Fruit fly (Drosophila melanogaster) whole organism, embryonic: ENCODE measurements around the gene NK7.1.

Experiments used
- Asciz ChIP-seq: fragments of 200-800 bp; sonication (Bioruptor generic); optimal IDR thresholded peaks from 2 replicates; lab custom pipeline; 2017; ENCODE audit warnings: missing biosample characterization, mild to moderate bottlenecking, missing genetic modification characterization, missing genetic modification reagents
- Awh ChIP-seq: fragments of 200-800 bp; sonication (Bioruptor generic); IDR thresholded peaks from 2 replicates; pipeline ENCODE4, ENCODE4 v1.3.6; 2022; ENCODE audit warnings: missing biosample characterization, missing genetic modification characterization
- CG10654 ChIP-seq: fragments of 200-800 bp; sonication (Bioruptor generic); optimal IDR thresholded peaks from 2 replicates; lab custom pipeline; 2016; ENCODE audit warnings: missing biosample characterization, missing genetic modification characterization
- CG12155 ChIP-seq: fragments of 200-800 bp; sonication (Bioruptor generic); optimal IDR thresholded peaks from 3 replicates; lab custom pipeline; 2016; ENCODE audit warnings: missing biosample characterization, missing genetic modification characterization
- CG13775 ChIP-seq: fragments of 200-800 bp; sonication (Bioruptor generic); optimal IDR thresholded peaks from 3 replicates; lab custom pipeline; 2017; ENCODE audit warnings: missing biosample characterization, mild to moderate bottlenecking, missing genetic modification characterization
- CG14014 ChIP-seq: fragments of 200-800 bp; sonication (Bioruptor generic); IDR thresholded peaks from 2 replicates; pipeline ENCODE4 v1.3.6; 2022; ENCODE audit warnings: missing biosample characterization, missing genetic modification characterization
- CG14050 ChIP-seq: fragments of 200-800 bp; sonication (Bioruptor generic); IDR thresholded peaks from 3 replicates; pipeline ENCODE4 v1.3.6; 2022; ENCODE audit warnings: missing biosample characterization, missing genetic modification characterization
- CG14860 ChIP-seq: fragments of 200-800 bp; sonication (Bioruptor generic); IDR thresholded peaks from 3 replicates; pipeline ENCODE4 v1.3.6; 2022; ENCODE audit warnings: missing biosample characterization, missing genetic modification characterization; ENCODE audit not compliant: partially characterized antibody
- CG1647 ChIP-seq: fragments of 200-800 bp; sonication (Bioruptor generic); optimal IDR thresholded peaks from 3 replicates; lab custom pipeline; 2016; ENCODE audit warnings: missing biosample characterization, missing genetic modification characterization
- CG16779 ChIP-seq: fragments of 200-800 bp; sonication (Bioruptor generic); IDR thresholded peaks from 2 replicates; pipeline ENCODE4 v1.3.6; 2022; ENCODE audit warnings: missing biosample characterization, missing genetic modification characterization
- CG16863 ChIP-seq: fragments of 200-800 bp; sonication (Bioruptor generic); optimal IDR thresholded peaks from 3 replicates; lab custom pipeline; 2016; ENCODE audit warnings: missing biosample characterization, missing genetic modification characterization
- CG17361 ChIP-seq: fragments of 200-800 bp; sonication (Bioruptor generic); IDR thresholded peaks from 3 replicates; pipeline ENCODE4 v1.3.6; 2022; ENCODE audit warnings: missing biosample characterization, missing genetic modification characterization
- CG2678 ChIP-seq: fragments of 200-800 bp; sonication (Bioruptor generic); optimal IDR thresholded peaks from 3 replicates; lab custom pipeline; 2019; ENCODE audit warnings: missing biosample characterization, mild to moderate bottlenecking, missing genetic modification characterization, moderate library complexity
- CG32767 ChIP-seq: fragments of 200-800 bp; sonication (Bioruptor generic); IDR thresholded peaks from 2 replicates; pipeline ENCODE4 v1.3.6; 2022; ENCODE audit warnings: missing biosample characterization, missing genetic modification characterization
- CG33213 ChIP-seq: fragments of 200-800 bp; sonication (Bioruptor generic); optimal IDR thresholded peaks from 3 replicates; lab custom pipeline; 2016; ENCODE audit warnings: missing biosample characterization, missing genetic modification characterization
- CG43689 ChIP-seq: fragments of 200-800 bp; sonication (Bioruptor generic); IDR thresholded peaks from 2 replicates; pipeline ENCODE4 v1.3.6; 2022; ENCODE audit warnings: missing biosample characterization, missing genetic modification characterization
- CG4617 ChIP-seq: fragments of 200-800 bp; sonication (Bioruptor generic); optimal IDR thresholded peaks from 3 replicates; lab custom pipeline; 2016; ENCODE audit warnings: missing biosample characterization, missing genetic modification characterization, borderline replicate concordance
- CG6813 ChIP-seq: fragments of 200-800 bp; sonication (Bioruptor generic); optimal IDR thresholded peaks from 2 replicates; lab custom pipeline; 2017; ENCODE audit warnings: missing biosample characterization, missing genetic modification characterization, mild to moderate bottlenecking, moderate library complexity, missing genetic modification reagents
- CG7357 ChIP-seq: fragments of 200-800 bp; sonication (Bioruptor generic); IDR thresholded peaks from 3 replicates; pipeline ENCODE4 v1.3.6; 2022; ENCODE audit warnings: missing biosample characterization, missing genetic modification characterization
- Dek ChIP-seq: fragments of 200-800 bp; sonication (Bioruptor generic); optimal IDR thresholded peaks from 3 replicates; lab custom pipeline; 2019; ENCODE audit warnings: missing biosample characterization, mild to moderate bottlenecking, missing genetic modification characterization, moderate library complexity
- Dip3 ChIP-seq: fragments of 200-800 bp; sonication (Bioruptor generic); optimal IDR thresholded peaks from 3 replicates; lab custom pipeline; 2016; ENCODE audit warnings: missing biosample characterization, missing genetic modification characterization
- HmgZ ChIP-seq: fragments of 200-800 bp; sonication (Bioruptor generic); optimal IDR thresholded peaks from 2 replicates; lab custom pipeline; 2018; ENCODE audit warnings: missing biosample characterization, mild to moderate bottlenecking, missing genetic modification characterization
- Lpt ChIP-seq: fragments of >200 bp; optimal IDR thresholded peaks from 2 replicates; lab custom pipeline; 2018; ENCODE audit warnings: missing biosample characterization, missing genetic modification characterization
- NC2α ChIP-seq: fragments of 200-800 bp; sonication (Bioruptor generic); optimal IDR thresholded peaks from 2 replicates; lab custom pipeline; 2016; ENCODE audit warnings: missing biosample characterization, missing genetic modification characterization
- Sox102F ChIP-seq: fragments of 200-800 bp; sonication (Bioruptor generic); optimal IDR thresholded peaks from 2 replicates; lab custom pipeline; 2018; ENCODE audit warnings: missing biosample characterization, mild to moderate bottlenecking, missing genetic modification characterization, moderate library complexity
- Vsx1 ChIP-seq: fragments of 200-800 bp; sonication (Bioruptor generic); optimal IDR thresholded peaks from 2 replicates; lab custom pipeline; 2017; ENCODE audit warnings: missing biosample characterization, mild to moderate bottlenecking, missing genetic modification characterization, missing genetic modification reagents
- Xbp1 ChIP-seq: fragments of 200-800 bp; sonication (Bioruptor generic); optimal IDR thresholded peaks from 3 replicates; lab custom pipeline; 2016; ENCODE audit warnings: missing biosample characterization, mild to moderate bottlenecking, missing genetic modification characterization
- aop ChIP-seq: fragments of 200-800 bp; sonication (Bioruptor generic); IDR thresholded peaks from 2 replicates; pipeline ENCODE4 v1.3.6; 2022; ENCODE audit warnings: missing biosample characterization, missing genetic modification characterization
- ap ChIP-seq: fragments of 200-800 bp; sonication (Bioruptor generic); IDR thresholded peaks from 2 replicates; pipeline ENCODE4 v1.3.6; 2022; ENCODE audit warnings: missing biosample characterization, missing genetic modification characterization
- ash1 ChIP-seq: fragments of 200-800 bp; sonication (Bioruptor generic); optimal IDR thresholded peaks from 2 replicates; lab custom pipeline; 2018; ENCODE audit warnings: missing biosample characterization, mild to moderate bottlenecking, missing genetic modification characterization
- ato ChIP-seq: fragments of 200-800 bp; sonication (Bioruptor generic); IDR thresholded peaks from 2 replicates; pipeline ENCODE4 v1.3.6; 2022; ENCODE audit warnings: missing biosample characterization, missing genetic modification characterization; ENCODE audit not compliant: partially characterized antibody
- br ChIP-seq: fragments of >200 bp; optimal IDR thresholded peaks from 2 replicates; lab custom pipeline; 2017
- cas ChIP-seq: fragments of 200-800 bp; sonication (Bioruptor generic); IDR thresholded peaks from 2 replicates; pipeline ENCODE4 v1.3.6; 2022; ENCODE audit warnings: missing biosample characterization, missing genetic modification characterization
- crol ChIP-seq: fragments of 200-800 bp; sonication (Bioruptor generic); IDR thresholded peaks from 2 replicates; pipeline ENCODE4 v1.3.6; 2022; ENCODE audit warnings: missing biosample characterization, missing genetic modification characterization
- cwo ChIP-seq: fragments of 200-800 bp; sonication (Bioruptor generic); optimal IDR thresholded peaks from 3 replicates; lab custom pipeline; 2017; ENCODE audit warnings: missing biosample characterization, missing genetic modification characterization, mild to moderate bottlenecking, moderate library complexity, missing genetic modification reagents
- gem ChIP-seq: fragments of 200-800 bp; sonication (Bioruptor generic); optimal IDR thresholded peaks from 2 replicates; lab custom pipeline; 2019; ENCODE audit warnings: missing biosample characterization, mild to moderate bottlenecking, missing genetic modification characterization, moderate library complexity
- ham ChIP-seq: fragments of 200-800 bp; sonication (Bioruptor generic); IDR thresholded peaks from 2 replicates; pipeline ENCODE4 v1.3.6; 2022; ENCODE audit warnings: missing biosample characterization, missing genetic modification characterization
- inv ChIP-seq: fragments of 200-800 bp; sonication (Bioruptor generic); IDR thresholded peaks from 2 replicates; pipeline ENCODE4 v1.3.6; 2022; ENCODE audit warnings: missing biosample characterization, missing genetic modification characterization; ENCODE audit not compliant: partially characterized antibody
- kah ChIP-seq: fragments of 200-800 bp; sonication (Bioruptor generic); optimal IDR thresholded peaks from 2 replicates; lab custom pipeline; 2018; ENCODE audit warnings: missing biosample characterization, mild to moderate bottlenecking, missing genetic modification characterization
- lab ChIP-seq: fragments of 200-800 bp; sonication (Bioruptor generic); optimal IDR thresholded peaks from 3 replicates; lab custom pipeline; 2017; ENCODE audit warnings: missing biosample characterization, missing genetic modification characterization, mild to moderate bottlenecking, moderate library complexity, missing genetic modification reagents
- lola ChIP-seq, 3 experiments: fragments of >200 bp in 2 of 3; fragments of 200-800 bp in 1 of 3; sonication (Bioruptor generic) in 1 of 3; optimal IDR thresholded peaks; 2 replicates each; lab custom pipeline; 2017 to 2019; ENCODE audit warnings: missing biosample characterization in 3 of 3, missing genetic modification characterization in 3 of 3, mild to moderate bottlenecking in 1 of 3, moderate library complexity in 1 of 3
- nerfin-1 ChIP-seq: fragments of 200-800 bp; sonication (Bioruptor generic); optimal IDR thresholded peaks from 3 replicates; lab custom pipeline; 2019; ENCODE audit warnings: missing biosample characterization, mild to moderate bottlenecking, missing genetic modification characterization, moderate library complexity
- pb ChIP-seq: fragments of 200-800 bp; sonication (Bioruptor generic); optimal IDR thresholded peaks from 3 replicates; lab custom pipeline; 2016; ENCODE audit warnings: missing biosample characterization, missing genetic modification characterization
- ranshi ChIP-seq: fragments of 200-800 bp; sonication (Bioruptor generic); IDR thresholded peaks from 2 replicates; pipeline ENCODE4 v1.3.6; 2022; ENCODE audit warnings: missing biosample characterization, missing genetic modification characterization
- repo ChIP-seq: fragments of 200-800 bp; sonication (Bioruptor generic); optimal IDR thresholded peaks from 2 replicates; lab custom pipeline; 2016; ENCODE audit warnings: missing biosample characterization, missing genetic modification characterization
- rib ChIP-seq: fragments of 200-800 bp; sonication (Bioruptor generic); IDR thresholded peaks from 2 replicates; pipeline ENCODE4 v1.3.6; 2022; ENCODE audit warnings: missing biosample characterization, missing genetic modification characterization
- row ChIP-seq: fragments of 200-800 bp; sonication (Bioruptor generic); IDR thresholded peaks from 3 replicates; pipeline ENCODE4 v1.3.6; 2022; ENCODE audit warnings: missing biosample characterization, missing genetic modification characterization
- tna ChIP-seq: fragments of 200-800 bp; sonication (Bioruptor generic); IDR thresholded peaks from 2 replicates; pipeline ENCODE4 v1.3.6; 2022; ENCODE audit warnings: missing biosample characterization, missing genetic modification characterization; ENCODE audit not compliant: partially characterized antibody
- ttk ChIP-seq: fragments of 200-800 bp; sonication (Bioruptor generic); IDR thresholded peaks from 2 replicates; pipeline ENCODE4 v2.1.2; 2022; ENCODE audit warnings: missing biosample characterization, missing genetic modification characterization
- zfh2 ChIP-seq: fragments of 200-800 bp; sonication (Bioruptor generic); optimal IDR thresholded peaks from 2 replicates; lab custom pipeline; 2016; ENCODE audit warnings: missing biosample characterization, missing genetic modification characterization

The NK7.1 gene

dm6 chr3R:14373192-14373827 lies 559 bp upstream of the NK7.1 start (continued):
- TF ChIP-seq CG16863 (peak; percentile 97), ap (peak; percentile 96), Dip3 (GFP tag; lab: Kevin White, UChicago) (peak; percentile 90), CG7357 (peak; percentile 86), pb (GFP tag; lab: Kevin White, UChicago) (peak; percentile 89), cas (GFP tag; lab: Robert Waterston, UW) (no peak), CG32767 (GFP tag; lab: Robert Waterston, UW) (peak; percentile 94), CG12155 (GFP tag; lab: Kevin White, UChicago) (peak; percentile 92), row (GFP tag; lab: Robert Waterston, UW) (peak; percentile 96), Asciz (GFP tag; lab: Kevin White, UChicago) (peak; percentile 90), ranshi (GFP tag; lab: Robert Waterston, UW) (peak; percentile 69), cwo (GFP tag; lab: Kevin White, UChicago) (peak; percentile 63), Lpt (GFP tag; lab: Kevin White, UChicago) (no peak), CG4617 (GFP tag; lab: Kevin White, UChicago) (peak; percentile 87), crol (GFP tag; lab: Robert Waterston, UW) (peak; percentile 91), ato (GFP tag; lab: Robert Waterston, UW) (no peak), CG13775 (GFP tag; lab: Kevin White, UChicago) (peak; percentile 93), aop (GFP tag; lab: Robert Waterston, UW) (peak; percentile 91), NC2α (peak; percentile 94), CG14014 (GFP tag; lab: Robert Waterston, UW) (peak; percentile 96), rib (no peak), Vsx1 (GFP tag; lab: Kevin White, UChicago) (peak; percentile 61), CG33213 (GFP tag; lab: Kevin White, UChicago) (peak; percentile 74), CG14860 (GFP tag; lab: Robert Waterston, UW) (no peak), zfh2 (GFP tag; lab: Kevin White, UChicago) (peak; percentile 87), ttk (peak; percentile 82), CG1647 (GFP tag; lab: Kevin White, UChicago) (peak; percentile 81), repo (GFP tag; lab: Kevin White, UChicago) (peak; percentile 82), Xbp1 (GFP tag; lab: Kevin White, UChicago) (peak; percentile 97), br (lab: Kevin White, UChicago) (no peak), Sox102F (GFP tag; lab: Kevin White, UChicago) (peak; percentile 98), tna (GFP tag; lab: Robert Waterston, UW) (no peak), CG10654 (GFP tag; lab: Kevin White, UChicago) (peak; percentile 85), CG2678 (tag; lab: Kevin White, UChicago) (peak; percentile 89), CG16779 (GFP tag; lab: Robert Waterston, UW) (0 out of 2 replicates have a peak, but pooled peaks have one; percentile 57), inv (GFP tag; lab: Robert Waterston, UW) (no peak), Dek (tag; lab: Kevin White, UChicago) (peak; percentile 89), CG17361 (GFP tag; lab: Robert Waterston, UW) (peak; percentile 91), HmgZ (tag; lab: Kevin White, UChicago) (peak; percentile 88), Awh (peak; percentile 76), lola (GFP tag; optimal IDR thresholded peaks at IDR 0.05; lab: Kevin White, UChicago) (peak in 1 of 3 experiments; percentile 90), nerfin-1 (tag; lab: Kevin White, UChicago) (peak; percentile 87), CG14050 (peak; percentile 96), lab (GFP tag; lab: Kevin White, UChicago) (peak; percentile 88), CG43689 (peak; percentile 93), gem (tag; lab: Kevin White, UChicago) (peak; percentile 96), kah (GFP tag; lab: Kevin White, UChicago) (peak; percentile 2), ham (GFP tag; lab: Robert Waterston, UW) (peak; percentile 69), ash1 (GFP tag; lab: Kevin White, UChicago) (no peak), CG6813 (GFP tag; lab: Kevin White, UChicago) (peak; percentile 61)
